Worm (Caenorhabditis elegans): Measurements from ENCODE around the gene fbxa-176.

DNA sequence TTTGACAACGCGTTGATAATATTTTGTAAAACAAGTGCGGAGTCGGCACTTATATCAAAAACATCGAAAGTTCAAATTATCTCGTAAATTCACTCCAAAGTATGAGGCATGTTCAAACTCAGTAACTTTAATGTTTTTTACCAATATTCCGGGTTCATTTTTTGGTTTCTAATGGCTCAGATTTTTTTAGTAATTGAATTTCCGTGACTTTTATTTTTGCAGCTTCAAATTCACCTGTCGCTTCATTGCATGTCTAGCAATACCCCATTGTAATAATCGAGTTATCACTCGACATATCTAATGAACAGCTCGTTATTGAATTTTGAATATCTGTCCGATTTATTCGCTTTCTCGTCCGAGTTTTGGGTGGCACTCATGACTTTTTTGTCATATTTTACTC lies 21.7 kb upstream of the fbxa-176 start, which contains the start of gene srz-90:
- TF ChIP-seq fkh-10 (GFP tag; optimal IDR thresholded peaks at IDR 0.05), result no peak
- TF ChIP-seq elt-2 (tag; optimal IDR thresholded peaks at IDR 0.05), result no peak
- no peak for TF ChIP-seq hlh-13 (GFP tag; optimal IDR thresholded peaks at IDR 0.05)
- no peak for TF ChIP-seq T23F11.4 (GFP tag; optimal IDR thresholded peaks at IDR 0.05)
- TF ChIP-seq lim-6 (tag; optimal IDR thresholded peaks at IDR 0.05), result no peak
- TF ChIP-seq nhr-11 (tag; optimal IDR thresholded peaks at IDR 0.05), result no peak
- no peak for TF ChIP-seq ama-1 (optimal IDR thresholded peaks at IDR 0.05)
- TF ChIP-seq ceh-6 (GFP tag; optimal IDR thresholded peaks at IDR 0.05), result no peak
- no peak for TF ChIP-seq pqm-1 (tag; optimal IDR thresholded peaks at IDR 0.05)
- no peak for TF ChIP-seq ceh-19 (GFP tag; optimal IDR thresholded peaks at IDR 0.05)
- no peak for TF ChIP-seq ceh-24 (tag; optimal IDR thresholded peaks at IDR 0.05)

Data from whole organism, late embryonic.